Worm (Caenorhabditis elegans) whole organism, L2 larva: ENCODE data around the gene W09H1.3.

ENCODE experiments used
- C34F6.9 ChIP-seq: fragments of 150-350 bp; optimal IDR thresholded peaks from 2 replicates; lab custom pipeline; 2014; ENCODE audit warnings: missing biosample characterization, missing genetic modification characterization
- F13H6.1 ChIP-seq: sonication (generic microtip); optimal IDR thresholded peaks from 2 replicates; lab custom pipeline; 2016; ENCODE audit warnings: missing genetic modification characterization, missing compliant biosample characterization
- R02D3.7 ChIP-seq: fragments of 150-350 bp; optimal IDR thresholded peaks from 2 replicates; lab custom pipeline; 2014; ENCODE audit warnings: missing biosample characterization, missing genetic modification characterization
- Y55F3AM.14 ChIP-seq: fragments of 200-800 bp; sonication (Bioruptor generic); optimal IDR thresholded peaks from 2 replicates; lab custom pipeline; 2018; ENCODE audit warnings: mild to moderate bottlenecking, missing genetic modification characterization, missing compliant biosample characterization
- ZK546.5 ChIP-seq: sonication (generic microtip); optimal IDR thresholded peaks from 2 replicates; lab custom pipeline; 2017; ENCODE audit warnings: missing biosample characterization, missing genetic modification characterization
- alr-1 ChIP-seq: fragments of 150-350 bp; optimal IDR thresholded peaks from 2 replicates; lab custom pipeline; 2014; ENCODE audit warnings: missing biosample characterization, missing genetic modification characterization
- aly-2 ChIP-seq: fragments of 150-350 bp; optimal IDR thresholded peaks from 2 replicates; lab custom pipeline; 2014; ENCODE audit warnings: missing biosample characterization, missing genetic modification characterization
- ama-1 ChIP-seq: fragments of 150-350 bp; optimal IDR thresholded peaks from 2 replicates; lab custom pipeline; 2018; ENCODE audit warnings: inconsistent platforms
- blmp-1 ChIP-seq: sonication (generic microtip); optimal IDR thresholded peaks from 2 replicates; lab custom pipeline; 2017; ENCODE audit warnings: missing genetic modification characterization, mild to moderate bottlenecking, missing compliant biosample characterization, antibody characterized with exemption, moderate library complexity; ENCODE audit not compliant: insufficient read depth
- ceh-16 ChIP-seq: fragments of 150-350 bp; optimal IDR thresholded peaks from 2 replicates; lab custom pipeline; 2014; ENCODE audit warnings: missing biosample characterization, missing genetic modification characterization
- crh-2 ChIP-seq: sonication (generic microtip); optimal IDR thresholded peaks from 2 replicates; lab custom pipeline; 2017; ENCODE audit warnings: missing biosample characterization, missing genetic modification characterization
- egl-27 ChIP-seq: sonication (generic microtip); optimal IDR thresholded peaks from 3 replicates; lab custom pipeline; 2017; ENCODE audit warnings: missing biosample characterization, missing genetic modification reagents, missing genetic modification characterization
- elt-1 ChIP-seq: fragments of 150-350 bp; optimal IDR thresholded peaks from 2 replicates; lab custom pipeline; 2014; ENCODE audit warnings: missing biosample characterization, missing genetic modification characterization
- elt-3 ChIP-seq: sonication (generic microtip); optimal IDR thresholded peaks from 2 replicates; lab custom pipeline; 2017; ENCODE audit warnings: missing biosample characterization, missing genetic modification characterization
- fos-1 ChIP-seq: fragments of 150-350 bp; optimal IDR thresholded peaks from 2 replicates; lab custom pipeline; 2014; ENCODE audit warnings: missing biosample characterization, missing genetic modification characterization
- gmeb-1 ChIP-seq: fragments of 150-350 bp; optimal IDR thresholded peaks from 2 replicates; lab custom pipeline; 2014; ENCODE audit warnings: missing biosample characterization, missing genetic modification characterization
- lin-11 ChIP-seq: fragments of 150-350 bp; sonication (generic microtip); optimal IDR thresholded peaks from 2 replicates; lab custom pipeline; 2014; ENCODE audit warnings: missing biosample characterization, missing genetic modification characterization, inconsistent platforms, mixed read lengths
- lin-13 ChIP-seq: fragments of 150-350 bp; optimal IDR thresholded peaks from 2 replicates; lab custom pipeline; 2014; ENCODE audit warnings: missing biosample characterization, missing genetic modification reagents, missing genetic modification characterization
- lin-39 ChIP-seq: fragments of 150-350 bp; optimal IDR thresholded peaks from 2 replicates; lab custom pipeline; 2014; ENCODE audit warnings: missing biosample characterization, missing genetic modification reagents, missing genetic modification characterization
- lsy-2 ChIP-seq, 2 experiments: fragments of 150-350 bp in 1 of 2; sonication (generic microtip) in 1 of 2; optimal IDR thresholded peaks; 2 replicates each; lab custom pipeline; 2014 to 2017; ENCODE audit warnings: missing biosample characterization in 2 of 2, missing genetic modification characterization in 2 of 2
- mab-5 ChIP-seq: fragments of 150-350 bp; optimal IDR thresholded peaks from 2 replicates; lab custom pipeline; 2014; ENCODE audit warnings: missing biosample characterization, missing genetic modification characterization
- mbf-1 ChIP-seq: sonication (generic microtip); optimal IDR thresholded peaks from 2 replicates; lab custom pipeline; 2017; ENCODE audit warnings: missing biosample characterization, missing genetic modification characterization
- mdl-1 ChIP-seq, 2 experiments: fragments of 150-350 bp in 1 of 2; sonication (generic microtip) in 1 of 2; optimal IDR thresholded peaks; 2 replicates each; lab custom pipeline; 2017; ENCODE audit warnings: missing biosample characterization in 2 of 2, missing genetic modification characterization in 2 of 2
- nhr-10 ChIP-seq: sonication (generic microtip); optimal IDR thresholded peaks from 2 replicates; lab custom pipeline; 2017; ENCODE audit warnings: missing biosample characterization, missing genetic modification characterization
- nhr-129 ChIP-seq: fragments of 150-350 bp; optimal IDR thresholded peaks from 2 replicates; lab custom pipeline; 2014; ENCODE audit warnings: missing biosample characterization, missing genetic modification characterization
- nhr-21 ChIP-seq: fragments of 150-350 bp; optimal IDR thresholded peaks from 2 replicates; lab custom pipeline; 2014; ENCODE audit warnings: missing biosample characterization, missing genetic modification characterization
- nhr-23 ChIP-seq: fragments of 150-350 bp; optimal IDR thresholded peaks from 2 replicates; lab custom pipeline; 2014; ENCODE audit warnings: missing biosample characterization, missing genetic modification reagents, missing genetic modification characterization
- nhr-237 ChIP-seq: fragments of 150-350 bp; optimal IDR thresholded peaks from 2 replicates; lab custom pipeline; 2014; ENCODE audit warnings: missing biosample characterization, missing genetic modification characterization
- nhr-25 ChIP-seq: fragments of 150-350 bp; sonication (generic microtip); optimal IDR thresholded peaks from 3 replicates; lab custom pipeline; 2014; ENCODE audit warnings: missing biosample characterization, missing genetic modification characterization
- nhr-6 ChIP-seq: fragments of 150-350 bp; optimal IDR thresholded peaks from 2 replicates; lab custom pipeline; 2014; ENCODE audit warnings: missing biosample characterization, missing genetic modification characterization
- nhr-77 ChIP-seq: fragments of 150-350 bp; optimal IDR thresholded peaks from 2 replicates; lab custom pipeline; 2014; ENCODE audit warnings: missing biosample characterization, missing genetic modification characterization
- peb-1 ChIP-seq: fragments of 150-350 bp; optimal IDR thresholded peaks from 2 replicates; lab custom pipeline; 2014; ENCODE audit warnings: missing biosample characterization, missing genetic modification characterization
- sem-4 ChIP-seq: fragments of 150-350 bp; optimal IDR thresholded peaks from 2 replicates; lab custom pipeline; 2014; ENCODE audit warnings: missing biosample characterization, missing genetic modification reagents, missing genetic modification characterization
- skn-1 ChIP-seq: sonication (generic microtip); optimal IDR thresholded peaks from 2 replicates; lab custom pipeline; 2017; ENCODE audit warnings: missing biosample characterization, missing genetic modification characterization
- sma-3 ChIP-seq: sonication (generic microtip); optimal IDR thresholded peaks from 2 replicates; lab custom pipeline; 2016; ENCODE audit warnings: missing genetic modification reagents, missing genetic modification characterization, missing compliant biosample characterization
- sma-9 ChIP-seq, 2 experiments: fragments of 150-350 bp in 1 of 2; sonication (generic microtip) in 1 of 2; optimal IDR thresholded peaks; 2 replicates each; lab custom pipeline; 2014 to 2016; ENCODE audit warnings: missing genetic modification characterization in 2 of 2, mild to moderate bottlenecking in 1 of 2, missing biosample characterization in 1 of 2, missing compliant biosample characterization in 1 of 2, missing genetic modification reagents in 1 of 2, moderate library complexity in 1 of 2
- unc-39 ChIP-seq: fragments of 150-350 bp; optimal IDR thresholded peaks from 2 replicates; lab custom pipeline; 2014; ENCODE audit warnings: missing biosample characterization, missing genetic modification characterization
- unc-62 ChIP-seq: fragments of 150-350 bp; optimal IDR thresholded peaks from 2 replicates; lab custom pipeline; 2014; ENCODE audit warnings: missing biosample characterization, missing genetic modification reagents, missing genetic modification characterization
- zag-1 ChIP-seq: fragments of 150-350 bp; optimal IDR thresholded peaks from 2 replicates; lab custom pipeline; 2014; ENCODE audit warnings: missing biosample characterization, missing genetic modification characterization
- ztf-11 ChIP-seq: sonication (generic microtip); optimal IDR thresholded peaks from 2 replicates; lab custom pipeline; 2017; ENCODE audit warnings: missing biosample characterization, missing genetic modification characterization

The W09H1.3 gene

DNA sequence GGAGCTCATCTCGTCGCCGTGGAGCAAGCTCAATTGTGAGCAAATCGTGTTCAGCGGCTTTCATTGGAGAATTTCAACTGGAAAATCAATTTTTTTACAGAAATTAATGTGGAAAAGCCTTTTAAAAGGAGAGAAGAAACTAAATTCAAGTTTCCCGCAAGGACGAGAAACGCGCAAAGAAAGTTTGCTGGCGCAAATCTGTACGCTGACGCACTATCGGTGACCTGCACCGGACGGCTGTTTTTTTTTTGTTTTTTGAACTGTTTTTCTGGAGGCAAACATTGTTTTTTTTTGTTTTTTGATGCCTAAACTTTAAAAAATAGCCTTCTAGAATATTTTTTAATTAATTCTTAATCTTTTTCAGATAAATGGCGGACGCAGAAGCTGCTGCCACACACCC is 27.3 kb upstream of the W09H1.3 start, which contains the start of the genes hpr-17 and F32A11.1 (continued):
- TF ChIP-seq nhr-237, result peak; percentile 19

DNA sequence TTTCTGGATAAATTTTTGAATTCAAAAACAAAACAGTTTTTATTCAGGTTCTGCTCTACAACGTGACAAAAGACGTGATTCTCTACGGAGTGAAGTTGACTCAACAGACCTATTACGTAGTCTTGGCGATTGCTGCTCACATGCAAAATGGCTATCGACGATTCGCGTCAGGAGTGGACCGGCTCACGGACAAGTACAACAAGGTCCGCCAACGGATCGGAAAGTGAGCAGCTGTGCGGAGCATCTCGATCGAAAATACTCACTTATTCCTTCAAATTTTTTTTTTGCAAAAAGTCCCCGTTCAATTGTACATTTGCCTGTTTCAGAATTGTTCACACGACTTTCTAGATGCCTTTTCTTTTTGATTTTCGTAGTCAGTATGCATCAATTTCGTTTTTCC is 24.4 kb upstream of the W09H1.3 start:
- no peak for TF ChIP-seq elt-1
- no peak for TF ChIP-seq fos-1 (tag; lab: Kevin White, UChicago)
- TF ChIP-seq nhr-77, result no peak
- no peak for TF ChIP-seq unc-39
- TF ChIP-seq lsy-2 (tag; optimal IDR thresholded peaks at IDR 0.05; lab: Kevin White, UChicago), result no peak
- no peak for TF ChIP-seq blmp-1 (tag; lab: Kevin White, UChicago)
- TF ChIP-seq sma-3 (GFP tag; lab: Kevin White, UChicago), result no peak
- TF ChIP-seq F13H6.1 (tag; lab: Kevin White, UChicago), result no peak
- TF ChIP-seq mbf-1, result no peak
- no peak for TF ChIP-seq crh-2 (tag; lab: Kevin White, UChicago)
- TF ChIP-seq nhr-237, result no peak
- TF ChIP-seq ZK546.5 (tag; lab: Kevin White, UChicago), result no peak
- TF ChIP-seq nhr-10 (tag; lab: Kevin White, UChicago), result no peak
- no peak for TF ChIP-seq peb-1 (tag; lab: Kevin White, UChicago)
- TF ChIP-seq mdl-1 (tag; optimal IDR thresholded peaks at IDR 0.05; lab: Kevin White, UChicago), result no peak

DNA sequence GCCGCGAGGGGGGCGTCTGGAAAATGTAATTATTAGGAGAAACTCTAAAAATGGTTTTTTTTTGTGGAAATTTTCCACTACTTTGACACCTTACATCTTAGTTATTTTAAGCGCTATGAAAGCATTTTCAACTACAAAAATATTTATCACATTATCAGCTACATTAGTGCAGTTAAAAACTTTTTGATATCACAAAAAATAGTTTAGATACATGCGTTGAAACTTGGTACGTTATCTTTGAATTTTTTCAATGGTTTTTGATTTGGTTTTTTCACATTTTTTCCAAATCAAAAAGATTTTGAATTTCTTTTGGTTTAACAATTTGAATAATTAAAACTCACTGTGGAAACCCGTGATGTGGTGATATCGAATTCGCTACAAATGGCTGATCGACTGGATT is 21.2 kb upstream of the W09H1.3 start:
- TF ChIP-seq unc-39 (no peak), peb-1 (tag; lab: Kevin White, UChicago) (no peak), nhr-23 (tag; lab: Kevin White, UChicago) (no peak), fos-1 (tag; lab: Kevin White, UChicago) (no peak), ceh-16 (tag; lab: Kevin White, UChicago) (no peak), Y55F3AM.14 (GFP tag; lab: Kevin White, UChicago) (no peak), lin-11 (tag; lab: Kevin White, UChicago) (no peak), elt-3 (tag; lab: Kevin White, UChicago) (no peak), nhr-6 (tag; lab: Kevin White, UChicago) (no peak), blmp-1 (tag; lab: Kevin White, UChicago) (no peak), nhr-10 (tag; lab: Kevin White, UChicago) (no peak)
- TF ChIP-seq, all 48 proteins: peak for 0

DNA sequence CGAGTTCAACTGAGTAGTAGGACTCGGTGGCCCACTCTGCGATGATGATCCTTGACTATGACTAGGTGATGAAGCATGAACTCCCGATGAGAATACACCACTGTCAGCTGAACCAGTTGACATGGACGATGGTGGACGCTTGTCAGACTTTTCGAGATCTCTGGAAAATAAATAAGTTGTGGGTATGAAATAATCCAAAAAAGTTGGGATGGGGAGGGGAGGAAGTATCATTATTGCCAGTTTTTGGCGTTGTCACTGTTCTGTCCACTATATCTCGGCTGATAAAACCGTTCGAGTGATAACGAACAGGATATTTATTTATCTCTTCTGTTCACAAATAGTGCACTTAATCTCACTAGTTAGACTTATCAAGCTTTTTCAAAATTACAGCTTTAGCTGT is 20.2 kb upstream of the W09H1.3 start:
- TF ChIP-seq lin-13 (GFP tag; lab: Kevin White, UChicago) (no peak), alr-1 (tag; lab: Kevin White, UChicago) (no peak), R02D3.7 (no peak), zag-1 (tag; lab: Kevin White, UChicago) (no peak), blmp-1 (tag; lab: Kevin White, UChicago) (no peak), skn-1 (tag; lab: Kevin White, UChicago) (no peak), sma-9 (GFP tag; optimal IDR thresholded peaks at IDR 0.05; lab: Kevin White, UChicago) (no peak), sma-9 (tag; optimal IDR thresholded peaks at IDR 0.05; lab: Kevin White, UChicago) (no peak), ceh-16 (tag; lab: Kevin White, UChicago) (no peak), C34F6.9 (tag; lab: Kevin White, UChicago) (no peak), elt-1 (no peak), nhr-6 (tag; lab: Kevin White, UChicago) (no peak), sma-3 (GFP tag; lab: Kevin White, UChicago) (no peak), mab-5 (no peak), nhr-77 (no peak), gmeb-1 (no peak)

DNA sequence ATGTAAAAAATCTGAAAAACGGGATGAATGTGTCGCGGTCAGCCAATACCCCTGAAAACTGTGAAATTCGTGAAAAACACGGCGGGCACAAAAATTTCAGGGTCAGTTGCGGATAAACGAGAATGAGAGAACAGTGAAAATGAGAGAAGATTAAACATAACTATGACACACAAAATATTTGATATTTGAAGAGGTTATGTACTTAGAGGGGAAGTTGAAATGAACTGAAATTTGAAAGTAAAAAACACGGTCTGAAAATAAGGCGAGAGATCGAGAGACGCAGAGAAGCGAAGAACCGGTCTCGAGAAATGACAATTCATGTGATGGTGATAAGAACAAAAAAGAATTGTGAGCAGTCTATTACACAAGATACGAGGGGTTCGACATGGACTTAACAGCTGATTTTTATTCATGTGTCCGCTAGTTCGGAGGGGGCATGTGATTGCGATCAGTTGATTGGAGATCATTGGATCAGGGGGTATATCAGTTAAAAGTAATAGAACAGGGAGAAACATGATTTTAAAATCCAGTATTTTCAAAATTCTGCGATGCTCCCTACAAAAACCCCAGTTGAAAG is 18.5 kb upstream of the W09H1.3 start, which contains the start of gene moe-3:
Gene moe-3, minus strand, starts transcription at position 51 of the 577 bp plus-strand sequence.
- TF ChIP-seq sma-9 (GFP tag; optimal IDR thresholded peaks at IDR 0.05; lab: Kevin White, UChicago), result peak; percentile 61
- TF ChIP-seq sma-9 (tag; optimal IDR thresholded peaks at IDR 0.05; lab: Kevin White, UChicago), result no peak
- no peak for TF ChIP-seq egl-27 (tag; lab: Kevin White, UChicago)
- TF ChIP-seq lsy-2 (tag; optimal IDR thresholded peaks at IDR 0.05; lab: Kevin White, UChicago), result no peak
- TF ChIP-seq lin-11 (tag; lab: Kevin White, UChicago), result no peak
- peak; percentile 34 for TF ChIP-seq nhr-129
- no peak for TF ChIP-seq ztf-11 (tag; lab: Kevin White, UChicago)
- TF ChIP-seq ama-1 (lab: Kevin White, UChicago), result no peak
- no peak for TF ChIP-seq nhr-10 (tag; lab: Kevin White, UChicago)
- TF ChIP-seq sma-3 (GFP tag; lab: Kevin White, UChicago), result no peak
- TF ChIP-seq nhr-21 (tag; lab: Kevin White, UChicago), result no peak
- TF ChIP-seq unc-62, result no peak
- TF ChIP-seq aly-2, result no peak
- TF ChIP-seq lin-13 (GFP tag; lab: Kevin White, UChicago), result no peak
- TF ChIP-seq F13H6.1 (tag; lab: Kevin White, UChicago), result no peak
- peak; percentile 48 for TF ChIP-seq fos-1 (tag; lab: Kevin White, UChicago)
- TF ChIP-seq lin-39 (tag; lab: Kevin White, UChicago), result no peak
- TF ChIP-seq sem-4 (tag; lab: Kevin White, UChicago), result no peak
- TF ChIP-seq nhr-25 (tag; lab: Kevin White, UChicago), result no peak
- no peak for TF ChIP-seq nhr-6 (tag; lab: Kevin White, UChicago)
- peak; percentile 10 for TF ChIP-seq skn-1 (tag; lab: Kevin White, UChicago)
- no peak for TF ChIP-seq R02D3.7
